Worm (Caenorhabditis elegans): ENCODE results near the gene C23H3.9.

C23H3.9 gene

DNA sequence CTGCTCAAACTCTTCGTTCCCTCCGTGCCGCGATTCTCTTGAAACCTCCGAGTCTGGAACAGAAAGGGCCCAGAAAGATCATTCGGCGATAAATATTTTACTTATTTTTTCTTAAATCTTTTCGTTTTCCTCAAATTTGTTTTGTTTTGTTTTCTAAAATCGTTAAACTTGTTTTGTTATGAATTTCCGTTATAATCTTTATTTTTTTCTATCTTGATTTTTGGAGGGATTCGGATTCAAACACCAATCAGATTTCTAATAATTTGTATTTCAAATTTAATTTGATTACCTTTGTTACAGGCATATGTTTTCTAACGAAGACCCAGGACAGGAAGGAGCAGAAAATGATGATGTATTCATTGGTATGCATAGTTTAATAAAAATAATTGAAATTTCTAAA, 31.8 kb downstream of the C23H3.9 start, which contains the start of gene C23H3.5:
TSS of gene C23H3.5 (plus strand) at position 301 of the 400 bp plus-strand sequence.
- TF ChIP-seq sem-4 (tag; optimal IDR thresholded peaks at IDR 0.05) (no peak), nhr-10 (tag; optimal IDR thresholded peaks at IDR 0.05) (no peak), sma-9 (GFP tag; optimal IDR thresholded peaks at IDR 0.05) (no peak), sma-9 (tag; optimal IDR thresholded peaks at IDR 0.05) (no peak), ztf-4 (tag; optimal IDR thresholded peaks at IDR 0.05) (no peak), crh-2 (tag; optimal IDR thresholded peaks at IDR 0.05) (no peak), nhr-6 (tag; optimal IDR thresholded peaks at IDR 0.05) (no peak), peb-1 (tag; optimal IDR thresholded peaks at IDR 0.05) (no peak), mdl-1 (tag; optimal IDR thresholded peaks at IDR 0.05) (no peak), nhr-12 (tag; optimal IDR thresholded peaks at IDR 0.05) (no peak), ZK546.5 (tag; optimal IDR thresholded peaks at IDR 0.05) (no peak), nhr-129 (tag; optimal IDR thresholded peaks at IDR 0.05) (no peak), alr-1 (tag; optimal IDR thresholded peaks at IDR 0.05) (no peak), nhr-23 (tag; optimal IDR thresholded peaks at IDR 0.05) (no peak), nhr-77 (tag; optimal IDR thresholded peaks at IDR 0.05) (no peak), blmp-1 (tag; optimal IDR thresholded peaks at IDR 0.05; ENCODE audit: insufficient read depth) (no peak), ztf-1 (GFP tag; conservative IDR thresholded peaks at IDR 0.05) (no peak), snpc-4 (tag; optimal IDR thresholded peaks at IDR 0.05) (no peak), lin-39 (tag; optimal IDR thresholded peaks at IDR 0.05) (no peak)

DNA sequence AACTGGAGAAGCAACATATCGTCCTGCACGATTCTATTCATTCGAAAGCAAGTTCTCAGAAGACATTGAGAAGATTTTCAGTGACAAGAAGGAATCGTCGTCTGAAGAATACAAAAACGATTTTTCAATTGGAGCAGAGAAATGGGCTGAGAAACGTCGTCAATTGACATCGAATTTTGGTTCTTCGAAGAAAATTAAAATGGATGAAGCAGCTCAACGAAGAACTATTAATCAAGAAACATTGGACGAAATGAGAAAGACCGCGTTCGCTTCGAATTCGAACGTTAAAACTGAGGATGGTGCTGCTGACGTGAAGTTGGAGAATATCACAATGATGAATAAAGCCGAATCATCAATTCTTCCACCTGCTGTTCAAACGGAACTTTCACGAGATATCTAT, 33.0 kb downstream of the C23H3.9 start, which contains the start of gene rpt-4:
TSS of gene rpt-4 (minus strand) at position 101 of the 400 bp plus-strand sequence.
- TF ChIP-seq mbf-1 (tag; optimal IDR thresholded peaks at IDR 0.05) (no peak), nhr-23 (tag; optimal IDR thresholded peaks at IDR 0.05) (no peak), unc-62 (GFP tag; optimal IDR thresholded peaks at IDR 0.05) (no peak), sma-9 (GFP tag; optimal IDR thresholded peaks at IDR 0.05) (no peak), sma-9 (tag; optimal IDR thresholded peaks at IDR 0.05) (no peak), crh-2 (tag; optimal IDR thresholded peaks at IDR 0.05) (no peak), nhr-11 (tag; optimal IDR thresholded peaks at IDR 0.05) (no peak), nhr-77 (tag; optimal IDR thresholded peaks at IDR 0.05) (no peak), lin-13 (GFP tag; optimal IDR thresholded peaks at IDR 0.05) (no peak), lsy-2 (tag; optimal IDR thresholded peaks at IDR 0.05) (no peak), unc-55 (GFP tag; optimal IDR thresholded peaks at IDR 0.05) (no peak), nhr-21 (tag; optimal IDR thresholded peaks at IDR 0.05) (no peak), nhr-10 (tag; optimal IDR thresholded peaks at IDR 0.05) (no peak), ztf-1 (GFP tag; conservative IDR thresholded peaks at IDR 0.05) (no peak)

DNA sequence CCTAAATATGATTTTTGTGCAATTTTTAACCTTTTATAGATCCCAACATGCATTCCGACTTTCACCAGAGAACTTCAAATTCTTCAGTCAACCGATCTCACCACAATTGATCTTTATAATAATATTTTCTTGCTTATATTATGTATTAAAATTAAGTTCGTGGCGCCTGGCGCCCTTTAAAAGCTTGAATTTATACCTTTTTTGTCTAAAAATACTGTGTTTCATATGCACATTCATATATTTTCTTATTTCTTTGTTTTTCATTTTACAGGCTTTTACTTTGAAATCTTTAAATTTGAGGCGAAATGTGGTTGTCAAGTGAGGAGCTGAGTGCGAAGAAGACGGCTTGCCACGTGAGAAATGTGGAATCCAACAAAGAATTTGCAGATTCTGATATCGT, 34.3 kb downstream of the C23H3.9 start, which contains the start of gene rpoa-49:
TSS of gene rpoa-49 (plus strand) at position 301 of the 400 bp plus-strand sequence.
- TF ChIP-seq unc-62 (GFP tag; optimal IDR thresholded peaks at IDR 0.05): no peak
- no peak for TF ChIP-seq elt-1 (tag; optimal IDR thresholded peaks at IDR 0.05)
- no peak for TF ChIP-seq crh-2 (tag; optimal IDR thresholded peaks at IDR 0.05)

DNA sequence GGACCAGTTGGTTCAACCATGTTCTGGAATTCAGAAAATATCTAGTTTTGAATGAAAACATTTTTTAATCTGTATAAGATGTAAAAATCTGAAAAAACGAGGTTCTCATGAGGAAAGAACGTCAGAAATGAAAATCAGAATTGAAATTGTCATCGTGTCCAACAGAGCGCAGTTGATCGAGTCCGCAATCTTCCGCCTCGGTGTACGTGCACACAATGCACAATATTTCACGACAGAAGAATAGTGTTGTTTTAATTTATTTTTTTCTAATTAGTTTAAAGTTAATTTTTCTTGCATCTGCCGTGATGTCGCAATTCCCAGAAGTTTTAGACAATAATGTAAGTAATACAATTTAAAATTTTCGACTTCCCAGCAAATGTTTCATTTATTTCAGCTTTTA, 35.4 kb downstream of the C23H3.9 start, which contains the start of gene nfyc-1:
TSS of gene nfyc-1 (plus strand) at position 268 of the 400 bp plus-strand sequence.
- TF ChIP-seq sma-3 (GFP tag; optimal IDR thresholded peaks at IDR 0.05) (peak; percentile 25), ztf-4 (tag; optimal IDR thresholded peaks at IDR 0.05) (peak; percentile 24), F13H6.1 (tag; optimal IDR thresholded peaks at IDR 0.05) (peak; percentile 23), unc-62 (GFP tag; optimal IDR thresholded peaks at IDR 0.05) (no peak), fos-1 (tag; optimal IDR thresholded peaks at IDR 0.05) (peak; percentile 57), lin-11 (tag; optimal IDR thresholded peaks at IDR 0.05) (peak; percentile 68), blmp-1 (tag; optimal IDR thresholded peaks at IDR 0.05; ENCODE audit: insufficient read depth) (peak; percentile 26), unc-55 (GFP tag; optimal IDR thresholded peaks at IDR 0.05) (peak; percentile 81), nhr-25 (tag; optimal IDR thresholded peaks at IDR 0.05) (peak; percentile 41), nhr-129 (tag; optimal IDR thresholded peaks at IDR 0.05) (peak; percentile 60), snpc-4 (tag; optimal IDR thresholded peaks at IDR 0.05) (no peak), ztf-11 (tag; optimal IDR thresholded peaks at IDR 0.05) (no peak), nhr-237 (tag; optimal IDR thresholded peaks at IDR 0.05) (no peak), zag-1 (tag; optimal IDR thresholded peaks at IDR 0.05) (no peak), sma-9 (GFP tag; optimal IDR thresholded peaks at IDR 0.05) (peak; percentile 43), sma-9 (tag; optimal IDR thresholded peaks at IDR 0.05) (no peak), gmeb-1 (tag; optimal IDR thresholded peaks at IDR 0.05) (peak; percentile 48), lsy-2 (tag; optimal IDR thresholded peaks at IDR 0.05) (peak in 1 of 2 experiments; percentile 82), C34F6.9 (tag; optimal IDR thresholded peaks at IDR 0.05) (peak; percentile 87), crh-2 (tag; optimal IDR thresholded peaks at IDR 0.05) (peak; percentile 77), skn-1 (tag; optimal IDR thresholded peaks at IDR 0.05) (peak; percentile 98), nhr-21 (tag; optimal IDR thresholded peaks at IDR 0.05) (no peak), peb-1 (tag; optimal IDR thresholded peaks at IDR 0.05) (no peak), elt-1 (tag; optimal IDR thresholded peaks at IDR 0.05) (no peak), elt-3 (tag; optimal IDR thresholded peaks at IDR 0.05) (no peak), lin-13 (GFP tag; optimal IDR thresholded peaks at IDR 0.05) (peak; percentile 68)
